Fruit fly (Drosophila melanogaster) whole organism, embryonic: ENCODE results near the gene CaMKI.
"Not testable (repeated sequence)": the region's sequence is repeated elsewhere in the genome, so short reads cannot be mapped to it uniquely, and the experiment has no call there.

Experiments used
- CG2116 ChIP-seq: fragments of 200-800 bp; sonication (Bioruptor generic); optimal IDR thresholded peaks from 3 replicates; lab custom pipeline; 2018; ENCODE audit warnings: missing biosample characterization, mild to moderate bottlenecking, missing genetic modification characterization
- CG3163 ChIP-seq: fragments of 200-800 bp; sonication (Bioruptor generic); optimal IDR thresholded peaks from 3 replicates; lab custom pipeline; 2016; ENCODE audit warnings: missing biosample characterization, missing genetic modification characterization
- CG4404 ChIP-seq: fragments of 200-800 bp; sonication (Bioruptor generic); IDR thresholded peaks from 2 replicates; pipeline ENCODE4 v1.3.6; 2022; ENCODE audit warnings: missing biosample characterization, missing genetic modification characterization
- CG7372 ChIP-seq: fragments of 200-800 bp; sonication (Bioruptor generic); IDR thresholded peaks from 2 replicates; pipeline ENCODE4 v1.3.6; 2022; ENCODE audit warnings: missing biosample characterization, missing genetic modification characterization
- Hey ChIP-seq: fragments of 200-800 bp; sonication (Bioruptor generic); optimal IDR thresholded peaks from 3 replicates; lab custom pipeline; 2018; ENCODE audit warnings: missing biosample characterization, mild to moderate bottlenecking, missing genetic modification characterization
- Spps ChIP-seq: fragments of 200-800 bp; sonication (Bioruptor generic); optimal IDR thresholded peaks from 2 replicates; lab custom pipeline; 2018; ENCODE audit warnings: missing biosample characterization, mild to moderate bottlenecking, missing genetic modification characterization
- dati ChIP-seq: fragments of 200-800 bp; sonication (Bioruptor generic); IDR thresholded peaks from 2 replicates; pipeline ENCODE4 v1.3.6; 2022; ENCODE audit warnings: missing biosample characterization, missing genetic modification characterization
- sna ChIP-seq: fragments of 200-800 bp; sonication (Bioruptor generic); IDR thresholded peaks from 2 replicates; pipeline ENCODE4 v1.3.6; 2022; ENCODE audit warnings: missing biosample characterization, missing genetic modification characterization; ENCODE audit not compliant: partially characterized antibody
- sr ChIP-seq: fragments of 200-800 bp; sonication (Bioruptor generic); IDR thresholded peaks from 3 replicates; pipeline ENCODE4 v1.3.6; 2022; ENCODE audit warnings: missing biosample characterization, missing genetic modification characterization

DNA sequence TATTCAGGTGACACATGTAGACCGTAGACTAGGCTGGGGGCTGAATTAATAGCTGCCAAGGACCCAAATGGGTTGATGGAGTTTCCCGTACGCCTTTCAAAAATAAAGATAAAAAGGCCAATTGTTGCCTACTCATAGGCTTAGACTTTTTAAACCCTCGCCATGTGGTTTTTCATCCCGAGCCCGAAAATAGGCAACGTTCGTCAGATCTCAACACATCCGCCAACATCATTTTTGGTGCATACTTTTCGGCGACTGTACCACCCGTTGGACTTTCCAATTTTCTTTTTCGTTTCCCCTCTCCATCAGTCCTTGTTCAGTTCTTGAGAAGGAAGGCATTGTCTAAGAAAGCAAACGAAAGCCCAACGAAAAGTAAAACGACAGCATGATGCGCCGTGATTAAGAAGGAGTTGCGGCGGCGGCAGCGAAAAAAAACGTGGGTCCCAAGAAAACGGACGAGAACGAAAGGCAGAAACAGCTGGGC, 29.8 kb upstream of the CaMKI start:
- TF ChIP-seq sr (GFP tag; lab: Robert Waterston, UW); CG4404 (GFP tag; lab: Robert Waterston, UW); CG2116; Spps (tag; lab: Kevin White, UChicago); sna (GFP tag; lab: Robert Waterston, UW); CG7372 (GFP tag; lab: Robert Waterston, UW); dati (GFP tag; lab: Robert Waterston, UW); Hey (tag; lab: Kevin White, UChicago); CG3163: not testable (repeated sequence)
